Worm (Caenorhabditis elegans): ENCODE measurements around the gene T07D4.5.

Gene T07D4.5

DNA sequence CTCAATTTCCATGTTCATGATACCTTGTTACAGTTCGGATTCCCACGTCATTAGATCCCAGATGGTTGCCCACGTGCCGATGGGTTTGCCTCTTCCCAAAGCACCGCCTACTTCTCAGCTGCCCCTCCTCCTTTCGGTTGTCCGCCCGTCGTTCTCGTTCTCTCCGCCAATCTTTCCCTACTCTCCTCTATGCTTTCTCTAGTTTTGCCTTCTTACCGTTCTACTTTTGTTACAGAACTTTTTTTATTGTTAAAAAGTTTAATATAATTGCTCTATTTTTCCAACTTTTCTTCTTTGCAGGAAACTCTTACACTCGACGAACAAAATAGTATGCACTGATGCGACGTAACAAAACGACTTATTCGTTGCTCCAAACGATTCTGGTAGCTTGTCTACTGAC is 12.4 kb upstream of the T07D4.5 start, which contains the start of gene lat-1:
Gene lat-1 (plus strand): TSS at position 301 of the 400 bp plus-strand sequence.
- TF ChIP-seq pqm-1 (tag; optimal IDR thresholded peaks at IDR 0.05) (no peak), ZK546.5 (tag; optimal IDR thresholded peaks at IDR 0.05) (no peak), jun-1 (tag; optimal IDR thresholded peaks at IDR 0.05) (no peak), nhr-23 (tag; optimal IDR thresholded peaks at IDR 0.05) (no peak), nhr-28 (tag; optimal IDR thresholded peaks at IDR 0.05) (no peak), nhr-11 (tag; optimal IDR thresholded peaks at IDR 0.05) (no peak), fos-1 (tag; optimal IDR thresholded peaks at IDR 0.05) (no peak), egl-5 (tag; optimal IDR thresholded peaks at IDR 0.05) (no peak), lsy-12 (tag; optimal IDR thresholded peaks at IDR 0.05) (no peak), zag-1 (tag; optimal IDR thresholded peaks at IDR 0.05) (no peak), nhr-12 (tag; optimal IDR thresholded peaks at IDR 0.05) (no peak), sea-2 (GFP tag; optimal IDR thresholded peaks at IDR 0.05) (no peak), ztf-4 (tag; optimal IDR thresholded peaks at IDR 0.05) (no peak), snpc-4 (tag; optimal IDR thresholded peaks at IDR 0.05) (no peak), egl-27 (tag; optimal IDR thresholded peaks at IDR 0.05) (no peak)

DNA sequence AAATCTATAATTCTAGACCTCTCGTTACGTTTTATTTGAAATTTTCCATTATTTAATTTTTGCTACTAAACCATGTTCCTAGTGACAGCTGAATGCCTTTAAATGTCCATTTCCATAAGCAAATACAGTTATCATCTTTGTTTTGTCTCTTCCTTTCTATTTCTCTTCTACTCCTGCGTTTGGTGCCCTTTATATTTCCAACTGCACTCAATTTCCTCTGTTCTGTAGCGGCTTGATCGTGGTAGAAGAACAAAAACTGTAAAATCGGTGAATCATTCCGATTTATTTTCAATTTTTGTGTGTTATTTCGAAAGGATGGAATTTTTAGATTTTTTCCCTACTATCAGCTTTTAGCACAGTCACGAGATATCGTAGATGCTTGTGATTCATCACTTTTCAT is 11.8 kb upstream of the T07D4.5 start:
- peak; percentile 21 for TF ChIP-seq elt-2 (tag; optimal IDR thresholded peaks at IDR 0.05)
- TF ChIP-seq pqm-1 (tag; optimal IDR thresholded peaks at IDR 0.05) = peak; percentile 24
- TF ChIP-seq mml-1 (tag; optimal IDR thresholded peaks at IDR 0.05) = no peak

ce11 chrII:8895398-8895797 is 11.3 kb upstream of the T07D4.5 start:
- no peak for TF ChIP-seq fkh-2 (tag; optimal IDR thresholded peaks at IDR 0.05)
- TF ChIP-seq nhr-77 (tag; optimal IDR thresholded peaks at IDR 0.05) = no peak
- TF ChIP-seq snpc-4 (tag; optimal IDR thresholded peaks at IDR 0.05) = no peak
- TF ChIP-seq ceh-16 (tag; optimal IDR thresholded peaks at IDR 0.05) = no peak
- TF ChIP-seq sea-2 (GFP tag; optimal IDR thresholded peaks at IDR 0.05) = no peak
- TF ChIP-seq ceh-28 (tag; optimal IDR thresholded peaks at IDR 0.05) = no peak
- no peak for TF ChIP-seq fos-1 (tag; optimal IDR thresholded peaks at IDR 0.05)
- no peak for TF ChIP-seq skn-1 (tag; optimal IDR thresholded peaks at IDR 0.05)
- no peak for TF ChIP-seq nfya-1 (tag; optimal IDR thresholded peaks at IDR 0.05; ENCODE audit: insufficient read depth)
- TF ChIP-seq fkh-10 (GFP tag; optimal IDR thresholded peaks at IDR 0.05) = no peak
- no peak for TF ChIP-seq hmg-11 (tag; optimal IDR thresholded peaks at IDR 0.05)
- TF ChIP-seq lin-39 (tag; optimal IDR thresholded peaks at IDR 0.05) = no peak
- no peak for TF ChIP-seq nhr-12 (tag; optimal IDR thresholded peaks at IDR 0.05)

DNA sequence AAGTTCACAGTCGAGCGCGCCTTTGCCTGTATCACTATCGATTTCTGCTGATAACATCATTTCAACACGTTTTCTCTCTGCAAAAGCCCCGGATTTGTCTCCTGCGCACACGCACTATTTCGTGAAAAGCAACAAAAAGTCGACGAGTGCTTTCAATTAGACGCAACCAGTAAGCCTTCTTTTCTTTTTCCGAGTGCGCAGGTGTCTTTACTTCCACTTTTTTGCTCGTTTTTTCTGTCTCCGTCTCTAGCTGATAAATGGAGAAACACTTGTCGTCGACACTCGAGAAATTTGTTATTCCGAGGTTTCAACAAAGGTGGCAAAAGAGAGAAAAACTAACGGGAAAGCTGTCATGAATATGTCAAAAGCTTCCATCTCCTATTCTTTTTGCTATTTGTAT is 7.5 kb upstream of the T07D4.5 start:
- peak; percentile 3 for TF ChIP-seq nfya-1 (tag; optimal IDR thresholded peaks at IDR 0.05; ENCODE audit: insufficient read depth)
- TF ChIP-seq eor-1 (tag; optimal IDR thresholded peaks at IDR 0.05) = no peak
- no peak for TF ChIP-seq nhr-12 (tag; optimal IDR thresholded peaks at IDR 0.05)
- TF ChIP-seq nhr-11 (tag; optimal IDR thresholded peaks at IDR 0.05) = no peak
- no peak for TF ChIP-seq nhr-23 (tag; optimal IDR thresholded peaks at IDR 0.05)
- TF ChIP-seq pha-4 (tag; optimal IDR thresholded peaks at IDR 0.05) = peak; percentile 25
- peak; percentile 4 for TF ChIP-seq elt-2 (tag; optimal IDR thresholded peaks at IDR 0.05)
- no peak for TF ChIP-seq sea-2 (GFP tag; optimal IDR thresholded peaks at IDR 0.05)
- TF ChIP-seq nhr-76 (tag; optimal IDR thresholded peaks at IDR 0.05) = no peak

ce11 chrII:8891042-8891441 is 6.9 kb upstream of the T07D4.5 start:
- TF ChIP-seq ama-1 (optimal IDR thresholded peaks at IDR 0.05) (no peak), tbx-2 (tag; optimal IDR thresholded peaks at IDR 0.05) (no peak), unc-39 (tag; optimal IDR thresholded peaks at IDR 0.05) (no peak), lsy-12 (tag; optimal IDR thresholded peaks at IDR 0.05) (no peak), elt-1 (tag; optimal IDR thresholded peaks at IDR 0.05) (no peak), sea-2 (GFP tag; optimal IDR thresholded peaks at IDR 0.05) (no peak), nhr-76 (tag; optimal IDR thresholded peaks at IDR 0.05) (no peak), fkh-2 (tag; optimal IDR thresholded peaks at IDR 0.05) (no peak), elt-2 (tag; optimal IDR thresholded peaks at IDR 0.05) (no peak), R02D3.7 (tag; optimal IDR thresholded peaks at IDR 0.05) (no peak), fos-1 (tag; optimal IDR thresholded peaks at IDR 0.05) (no peak), nhr-25 (tag; optimal IDR thresholded peaks at IDR 0.05) (no peak), daf-12 (tag; optimal IDR thresholded peaks at IDR 0.05) (no peak), nfya-1 (tag; optimal IDR thresholded peaks at IDR 0.05; ENCODE audit: insufficient read depth) (no peak), elt-3 (tag; optimal IDR thresholded peaks at IDR 0.05) (no peak), ceh-82 (tag; optimal IDR thresholded peaks at IDR 0.05) (no peak), nhr-11 (tag; optimal IDR thresholded peaks at IDR 0.05) (no peak), nhr-237 (tag; optimal IDR thresholded peaks at IDR 0.05) (no peak), mml-1 (tag; optimal IDR thresholded peaks at IDR 0.05) (no peak), egl-5 (tag; optimal IDR thresholded peaks at IDR 0.05) (no peak)

Data from whole organism, L3 larva.